Worm (Caenorhabditis elegans): ENCODE results near the gene C16A11.7.

The C16A11.7 gene

ce11 chrII:4256541-4257001, at the start of gene C16A11.7:
Gene C16A11.7 (minus strand): TSS chrII:4256951.
- no peak for TF ChIP-seq unc-62 (GFP tag; optimal IDR thresholded peaks at IDR 0.05)

ce11 chrII:4301307-4301706, 44.6 kb upstream of the C16A11.7 start, which contains the start of gene gtf-2F1:
Gene gtf-2F1 (plus strand): TSS chrII:4301607.
- TF ChIP-seq unc-62 (GFP tag; optimal IDR thresholded peaks at IDR 0.05), result no peak

DNA sequence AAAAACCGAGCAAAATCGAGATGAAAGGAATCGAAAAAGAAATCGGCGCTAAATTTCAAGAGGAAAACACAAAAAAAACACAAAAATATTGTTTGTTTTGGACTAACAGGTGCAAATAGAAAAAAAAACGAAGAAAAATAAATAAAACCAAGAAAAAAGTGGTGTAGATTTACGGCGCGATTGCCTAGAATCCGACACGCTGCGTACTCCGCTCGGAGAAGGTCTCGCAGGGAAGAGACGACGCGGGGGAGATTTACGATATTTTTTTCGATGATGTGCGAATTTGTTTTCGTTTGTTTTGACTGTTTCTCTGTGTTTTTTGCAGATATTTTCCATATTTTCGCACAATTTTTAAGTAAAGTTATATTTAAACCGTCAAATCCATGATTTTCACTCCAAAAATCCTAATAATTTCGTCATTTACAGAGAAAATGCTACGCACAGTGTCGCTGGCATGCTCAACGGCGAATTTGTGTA, 42.5 kb upstream of the C16A11.7 start, which contains the start of gene sco-1:
TSS of gene sco-1 (plus strand) at position 427 of the 477 bp plus-strand sequence.
- no peak for TF ChIP-seq unc-62 (GFP tag; optimal IDR thresholded peaks at IDR 0.05)

DNA sequence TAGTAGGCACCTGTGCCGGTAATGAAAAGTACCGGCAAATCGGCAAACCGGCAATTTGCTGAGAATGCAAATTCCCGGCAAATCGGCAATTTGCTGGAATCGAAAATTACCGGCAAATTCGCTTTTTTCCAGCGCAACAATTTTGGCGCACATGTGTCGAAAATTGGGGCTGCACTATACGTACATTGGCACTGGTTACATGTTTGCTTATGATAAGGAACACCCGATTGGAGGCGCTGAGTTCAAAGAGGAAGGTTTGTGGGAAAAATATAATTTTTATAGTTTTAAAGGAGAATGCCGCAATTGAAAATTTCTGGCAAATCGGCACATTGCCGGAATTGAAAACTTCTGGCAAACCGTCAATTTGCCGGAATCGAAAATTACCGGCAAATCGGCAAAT, 40.5 kb upstream of the C16A11.7 start:
- TF ChIP-seq unc-62 (GFP tag; optimal IDR thresholded peaks at IDR 0.05), result no peak

DNA sequence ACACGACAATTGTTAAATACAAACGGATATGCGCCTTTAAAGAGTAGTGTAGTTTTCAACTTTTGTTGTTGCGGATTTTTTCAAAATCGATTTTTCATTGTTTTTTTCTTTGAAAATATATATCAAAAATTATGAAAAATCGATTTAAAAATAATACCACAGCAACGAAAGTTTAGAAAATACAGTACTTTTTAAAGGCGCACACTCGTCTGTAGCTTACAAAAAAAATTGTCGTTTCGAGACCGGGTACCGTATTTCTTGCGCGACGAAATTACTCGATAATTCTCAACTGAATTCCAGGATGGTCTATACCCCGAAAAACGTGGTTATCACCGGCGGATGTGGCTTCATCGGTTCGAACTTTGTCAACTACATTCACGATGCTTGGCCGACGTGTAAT, 38.0 kb upstream of the C16A11.7 start, which contains the start of gene rml-4:
TSS of gene rml-4 (plus strand) at position 301 of the 400 bp plus-strand sequence.
- TF ChIP-seq unc-62 (GFP tag; optimal IDR thresholded peaks at IDR 0.05), result no peak

- TF ChIP-seq unc-62 (GFP tag; optimal IDR thresholded peaks at IDR 0.05), result no peak
These were observed 37.4 kb upstream of the C16A11.7 start for ce11 chrII:4294189-4294588.

DNA sequence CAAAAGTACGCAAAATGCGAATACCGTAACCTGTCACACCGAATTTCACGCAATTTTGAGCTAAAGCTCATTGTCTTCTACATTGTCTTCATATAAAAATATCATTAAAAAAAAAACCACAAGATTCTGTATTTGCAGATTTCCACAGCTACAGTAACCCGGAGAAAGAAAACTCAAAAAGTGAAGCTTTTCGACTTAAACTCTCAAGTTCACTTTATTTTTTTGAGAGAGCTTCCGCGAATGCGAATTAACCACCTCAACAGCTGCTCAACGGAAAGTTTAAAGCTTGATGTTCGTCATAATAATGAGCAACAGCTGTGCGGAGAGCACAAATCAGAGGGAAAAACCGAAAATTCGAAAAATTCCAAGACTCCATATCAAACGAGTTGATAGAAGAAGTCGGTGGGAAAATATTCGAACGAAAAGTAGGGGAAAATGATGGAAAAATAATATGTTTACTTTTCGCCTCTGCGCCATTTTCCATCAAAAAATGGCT, 36.3 kb upstream of the C16A11.7 start:
- no peak for TF ChIP-seq unc-62 (GFP tag; optimal IDR thresholded peaks at IDR 0.05)

- TF ChIP-seq unc-62 (GFP tag; optimal IDR thresholded peaks at IDR 0.05), result no peak
These were observed 35.0 kb upstream of the C16A11.7 start for ce11 chrII:4291799-4292198.

DNA sequence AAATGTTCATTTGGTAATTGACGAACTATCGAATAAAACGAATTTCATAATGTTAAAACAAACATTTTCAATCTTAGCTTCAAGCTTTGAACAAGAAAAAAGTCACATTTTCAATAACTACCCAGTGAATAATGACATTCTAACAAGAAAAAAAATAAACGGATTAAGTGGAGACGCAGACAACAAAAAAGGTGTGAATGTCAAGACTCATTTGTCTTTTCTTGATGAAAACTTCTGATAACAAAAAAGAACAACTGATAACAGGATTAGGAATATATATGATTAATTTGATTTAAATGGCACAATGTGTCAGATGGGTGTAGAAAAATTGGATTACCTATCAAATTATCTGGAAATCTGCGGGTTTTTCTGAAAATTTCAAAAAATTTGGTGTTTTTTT, 31.8 kb upstream of the C16A11.7 start:
- no peak for TF ChIP-seq unc-62 (GFP tag; optimal IDR thresholded peaks at IDR 0.05)

- TF ChIP-seq unc-62 (GFP tag; optimal IDR thresholded peaks at IDR 0.05), result no peak
These were observed 31.4 kb upstream of the C16A11.7 start, which contains the start of gene C01F1.6 for ce11 chrII:4288111-4288510. Gene C01F1.6 (minus strand): TSS chrII:4288211.

ce11 chrII:4286921-4287320, 30.2 kb upstream of the C16A11.7 start:
- no peak for TF ChIP-seq unc-62 (GFP tag; optimal IDR thresholded peaks at IDR 0.05)

DNA sequence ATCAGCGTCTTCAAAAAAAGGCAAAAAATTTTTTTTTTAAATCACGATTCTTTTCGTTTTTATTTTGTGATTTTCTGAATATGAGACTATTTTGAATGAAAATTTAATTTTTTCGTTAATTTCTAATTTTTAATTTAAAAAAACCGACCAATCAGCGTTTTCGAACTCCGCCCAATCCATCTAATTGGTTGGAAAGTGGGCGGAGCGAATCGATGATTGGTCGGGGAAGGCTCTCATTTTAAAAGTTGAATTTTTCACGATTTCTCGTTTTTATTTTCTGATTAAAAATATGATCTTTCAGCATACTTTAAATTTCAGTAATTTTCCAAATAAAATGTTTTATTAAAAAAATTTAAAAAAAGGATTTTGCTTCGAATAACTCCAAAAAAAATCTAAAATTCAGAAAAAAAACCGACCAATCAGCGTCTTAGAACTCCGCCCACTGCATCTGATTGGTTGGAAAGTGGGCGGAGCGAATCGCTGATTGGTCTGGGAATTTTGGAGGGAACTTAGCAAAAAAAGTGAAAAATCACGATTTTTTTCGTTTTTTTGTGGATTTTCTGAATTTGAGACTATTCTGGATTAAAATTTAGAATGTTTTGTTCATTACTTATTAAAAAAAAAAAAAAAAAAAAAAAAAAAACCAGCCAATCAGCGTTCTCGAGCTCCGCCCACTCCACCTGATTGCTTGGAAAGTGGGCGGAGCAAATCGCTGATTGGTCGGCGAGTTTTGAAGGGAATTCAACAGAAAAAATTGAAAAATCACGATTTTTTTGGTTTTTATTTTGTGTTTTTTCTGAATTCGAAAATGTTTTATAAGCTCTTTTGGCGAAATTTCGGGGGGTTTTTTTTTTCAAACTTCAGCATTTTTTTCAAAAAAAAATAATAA, 27.8 kb upstream of the C16A11.7 start:
- no peak for TF ChIP-seq unc-62 (GFP tag; optimal IDR thresholded peaks at IDR 0.05)

DNA sequence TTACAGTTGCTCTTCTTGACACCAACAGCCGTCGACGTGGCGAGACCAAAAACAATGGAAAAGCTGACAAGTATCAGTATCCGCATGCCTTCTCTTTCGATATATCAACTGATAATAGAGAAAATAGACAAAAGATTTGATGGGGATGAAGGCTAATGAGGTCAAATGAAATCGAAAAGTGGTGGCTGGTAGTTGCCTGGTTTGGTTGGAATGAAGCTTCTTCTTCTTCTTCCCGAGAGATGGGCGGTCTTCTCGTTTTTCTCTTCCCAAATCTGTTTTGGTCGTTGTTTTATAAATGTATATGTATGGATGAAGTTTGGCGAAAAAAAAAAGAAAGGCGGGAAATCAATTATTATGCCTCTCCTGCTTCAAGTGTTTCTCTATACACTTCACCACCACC, 25.0 kb upstream of the C16A11.7 start, which contains the start of gene C01F1.5:
TSS of gene C01F1.5 (minus strand) at position 103 of the 400 bp plus-strand sequence.
- no peak for TF ChIP-seq unc-62 (GFP tag; optimal IDR thresholded peaks at IDR 0.05)

ce11 chrII:4277639-4278038, 20.9 kb upstream of the C16A11.7 start:
- no peak for TF ChIP-seq unc-62 (GFP tag; optimal IDR thresholded peaks at IDR 0.05)

- TF ChIP-seq unc-62 (GFP tag; optimal IDR thresholded peaks at IDR 0.05), result no peak
These were observed 20.2 kb upstream of the C16A11.7 start for ce11 chrII:4276924-4277323.

ce11 chrII:4275637-4276252, 19.0 kb upstream of the C16A11.7 start, which contains the start of gene npr-42:
Gene npr-42 (plus strand): TSS chrII:4276202.
- TF ChIP-seq unc-62 (GFP tag; optimal IDR thresholded peaks at IDR 0.05), result no peak

Data from whole organism, dauer.